Fruit fly (Drosophila melanogaster) whole organism, wandering third instar larva: ENCODE data around the gene dpr14.

Source experiments
- Abd-B ChIP-seq: fragments of >200 bp; optimal IDR thresholded peaks from 2 replicates; lab custom pipeline; 2017; ENCODE audit warnings: missing biosample characterization, missing genetic modification characterization
- CG32264 ChIP-seq: fragments of 200-800 bp; sonication (Bioruptor generic); optimal IDR thresholded peaks from 2 replicates; lab custom pipeline; 2016; ENCODE audit warnings: missing biosample characterization, missing genetic modification characterization
- CG9705 ChIP-seq: fragments of 200-800 bp; sonication (Bioruptor generic); optimal IDR thresholded peaks from 2 replicates; lab custom pipeline; 2018; ENCODE audit warnings: missing biosample characterization, mild to moderate bottlenecking, missing genetic modification characterization
- CrebA ChIP-seq: fragments of 200-800 bp; sonication (Bioruptor generic); optimal IDR thresholded peaks from 2 replicates; lab custom pipeline; 2016; ENCODE audit warnings: missing biosample characterization, mild to moderate bottlenecking, missing genetic modification characterization, borderline replicate concordance
- Dfd ChIP-seq: fragments of >200 bp; optimal IDR thresholded peaks from 2 replicates; lab custom pipeline; 2017; ENCODE audit warnings: missing biosample characterization, missing genetic modification characterization
- Dif ChIP-seq: fragments of 200-275, 200-300 bp; sonication (Bioruptor generic); optimal IDR thresholded peaks from 2 replicates; lab custom pipeline; 2018; ENCODE audit warnings: missing biosample characterization, missing genetic modification characterization; ENCODE audit not compliant: partially characterized antibody
- HLH106 ChIP-seq: fragments of 200-800 bp; optimal IDR thresholded peaks from 3 replicates; lab custom pipeline; 2019; ENCODE audit warnings: missing biosample characterization, mild to moderate bottlenecking, missing genetic modification characterization, moderate library complexity
- Hnf4 ChIP-seq: fragments of 200-800 bp; sonication (Bioruptor generic); optimal IDR thresholded peaks from 2 replicates; lab custom pipeline; 2016; ENCODE audit warnings: missing biosample characterization, mild to moderate bottlenecking, missing genetic modification characterization
- Hr83 ChIP-seq: fragments of 200-300 bp; sonication (Bioruptor generic); optimal IDR thresholded peaks from 2 replicates; lab custom pipeline; 2016; ENCODE audit warnings: missing biosample characterization, mild to moderate bottlenecking, missing genetic modification characterization, moderate library complexity; ENCODE audit not compliant: poor library complexity, severe bottlenecking
- Jra ChIP-seq: sonication (Bioruptor generic); optimal IDR thresholded peaks from 2 replicates; lab custom pipeline; 2016; ENCODE audit warnings: missing biosample characterization, missing genetic modification characterization
- Mio ChIP-seq: sonication (Bioruptor generic); optimal IDR thresholded peaks from 2 replicates; lab custom pipeline; 2016; ENCODE audit warnings: missing biosample characterization, missing genetic modification characterization
- Myc ChIP-seq: fragments of >200 bp; optimal IDR thresholded peaks from 2 replicates; lab custom pipeline; 2017
- N ChIP-seq: fragments of >200 bp; optimal IDR thresholded peaks from 2 replicates; lab custom pipeline; 2018; ENCODE audit warnings: missing biosample characterization, missing external identifiers, missing genetic modification characterization
- OdsH ChIP-seq: fragments of 200-800 bp; sonication (Bioruptor generic); optimal IDR thresholded peaks from 2 replicates; lab custom pipeline; 2016; ENCODE audit warnings: missing biosample characterization, mild to moderate bottlenecking, missing genetic modification characterization
- Rel ChIP-seq, 2 experiments: fragments of 200-800 bp; sonication (Bioruptor generic) in 1 of 2; optimal IDR thresholded peaks; 2 replicates in 1 of 2; 3 replicates in 1 of 2; lab custom pipeline; 2016 to 2019; ENCODE audit warnings: mild to moderate bottlenecking in 2 of 2, missing biosample characterization in 2 of 2, missing genetic modification characterization in 2 of 2, moderate library complexity in 1 of 2
- Sp1 ChIP-seq: fragments of 200-800 bp; sonication (Bioruptor generic); optimal IDR thresholded peaks from 3 replicates; lab custom pipeline; 2019; ENCODE audit warnings: missing biosample characterization, mild to moderate bottlenecking, missing genetic modification characterization, moderate library complexity
- Vsx2 ChIP-seq: fragments of 200-300, 225-300 bp; sonication (Bioruptor generic); optimal IDR thresholded peaks from 2 replicates; lab custom pipeline; 2018; ENCODE audit warnings: missing biosample characterization, missing genetic modification characterization; ENCODE audit not compliant: partially characterized antibody
- br ChIP-seq: fragments of 200-800 bp; sonication (Bioruptor generic); optimal IDR thresholded peaks from 2 replicates; lab custom pipeline; 2016; ENCODE audit warnings: missing biosample characterization, missing genetic modification characterization
- brk ChIP-seq: fragments of 200-800 bp; sonication (Bioruptor generic); optimal IDR thresholded peaks from 2 replicates; lab custom pipeline; 2016; ENCODE audit warnings: missing biosample characterization, mild to moderate bottlenecking, missing genetic modification characterization
- dmrt93B ChIP-seq: fragments of 200-800 bp; sonication (Bioruptor generic); optimal IDR thresholded peaks from 2 replicates; lab custom pipeline; 2018; ENCODE audit warnings: missing biosample characterization, mild to moderate bottlenecking, missing genetic modification characterization
- dsf ChIP-seq: sonication (Bioruptor generic); optimal IDR thresholded peaks from 2 replicates; lab custom pipeline; 2016; ENCODE audit warnings: missing biosample characterization, missing genetic modification characterization, borderline replicate concordance
- ey ChIP-seq: fragments of 200-800 bp; sonication (Bioruptor generic); optimal IDR thresholded peaks from 2 replicates; lab custom pipeline; 2016; ENCODE audit warnings: missing biosample characterization, missing genetic modification characterization
- foxo ChIP-seq, 2 experiments: fragments of 200-800 bp; sonication (Bioruptor generic); optimal IDR thresholded peaks; 2 replicates in 1 of 2; 3 replicates in 1 of 2; lab custom pipeline; 2016 to 2017; ENCODE audit warnings: missing biosample characterization in 2 of 2, missing genetic modification characterization in 2 of 2
- fru ChIP-seq: fragments of 200-800 bp; sonication (Bioruptor generic); optimal IDR thresholded peaks from 3 replicates; lab custom pipeline; 2016; ENCODE audit warnings: missing biosample characterization, mild to moderate bottlenecking, missing genetic modification characterization
- h ChIP-seq: fragments of 200-800 bp; sonication (Bioruptor generic); optimal IDR thresholded peaks from 3 replicates; lab custom pipeline; 2016; ENCODE audit warnings: missing biosample characterization, mild to moderate bottlenecking, missing genetic modification characterization
- jim ChIP-seq: fragments of 175-275, 200-325 bp; sonication (Bioruptor generic); optimal IDR thresholded peaks from 2 replicates; lab custom pipeline; 2016; ENCODE audit warnings: missing biosample characterization, mild to moderate bottlenecking, missing genetic modification characterization
- lola ChIP-seq: fragments of >200 bp; optimal IDR thresholded peaks from 2 replicates; lab custom pipeline; 2017; ENCODE audit warnings: missing biosample characterization, missing genetic modification characterization
- pan ChIP-seq: fragments of >200 bp; optimal IDR thresholded peaks from 2 replicates; lab custom pipeline; 2017
- psq ChIP-seq: fragments of 200-800 bp; sonication (Bioruptor generic); optimal IDR thresholded peaks from 3 replicates; lab custom pipeline; 2017; ENCODE audit warnings: missing biosample characterization, mild to moderate bottlenecking, missing genetic modification characterization, moderate library complexity
- rgr ChIP-seq: fragments of 200-800 bp; sonication (Bioruptor generic); optimal IDR thresholded peaks from 3 replicates; lab custom pipeline; 2016; ENCODE audit warnings: missing biosample characterization, mild to moderate bottlenecking, missing genetic modification characterization
- sage ChIP-seq: fragments of 200-800 bp; sonication (Bioruptor generic); optimal IDR thresholded peaks from 2 replicates; lab custom pipeline; 2016; ENCODE audit warnings: missing biosample characterization, mild to moderate bottlenecking, missing genetic modification characterization
- sv ChIP-seq: fragments of 200-800 bp; sonication (Bioruptor generic); optimal IDR thresholded peaks from 3 replicates; lab custom pipeline; 2016; ENCODE audit warnings: missing biosample characterization, missing genetic modification characterization
- tai ChIP-seq: sonication (Bioruptor generic); optimal IDR thresholded peaks from 2 replicates; lab custom pipeline; 2016; ENCODE audit warnings: missing biosample characterization, missing genetic modification characterization
- usp ChIP-seq: fragments of >200 bp; optimal IDR thresholded peaks from 2 replicates; lab custom pipeline; 2017; ENCODE audit warnings: missing biosample characterization, missing genetic modification characterization
- woc ChIP-seq: sonication (Bioruptor generic); optimal IDR thresholded peaks from 2 replicates; lab custom pipeline; 2016; ENCODE audit warnings: missing biosample characterization, mild to moderate bottlenecking, missing genetic modification characterization

The dpr14 gene

DNA sequence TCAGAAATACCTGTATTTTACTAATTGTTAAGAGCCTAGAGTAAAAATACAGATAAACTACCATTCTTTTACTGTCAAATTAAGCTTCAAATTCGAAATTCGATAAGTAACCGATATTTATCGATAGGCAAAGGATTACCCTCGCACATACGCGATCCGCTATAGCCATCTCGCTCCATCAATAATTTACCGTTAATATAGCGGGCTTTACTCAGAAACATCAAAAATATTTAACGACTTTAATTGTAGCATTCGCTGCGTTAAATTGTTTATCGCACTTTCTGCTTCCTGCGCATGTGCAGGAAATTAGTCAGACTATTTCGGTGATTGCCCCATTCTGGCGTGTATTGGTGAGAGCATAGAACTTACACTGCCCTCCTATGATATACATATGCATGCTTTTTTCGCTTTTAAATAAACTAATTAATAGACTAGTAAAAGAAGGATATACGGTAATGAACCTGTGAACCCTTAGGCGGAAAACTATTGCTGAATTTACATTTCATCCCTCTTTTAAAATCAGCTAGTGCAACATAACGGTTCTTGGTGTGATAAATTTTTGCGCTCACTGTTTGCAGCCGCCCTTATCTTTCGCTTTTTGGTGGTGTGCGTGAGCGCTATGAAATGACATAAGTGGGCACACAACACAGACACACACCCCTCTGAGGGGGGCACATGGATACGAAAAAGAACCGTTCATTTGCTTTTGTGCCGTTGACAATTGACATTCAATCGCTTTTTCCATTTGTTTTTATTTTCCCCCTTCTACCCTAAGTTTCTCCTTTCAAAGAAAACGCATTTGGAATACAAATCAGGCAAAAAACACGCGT is at the start of gene dpr14, which contains the start of gene spidey:
Gene dpr14 (minus strand): TSS at position 48 of the 830 bp plus-strand sequence.
Gene spidey (plus strand): TSS at position 693 of the 830 bp plus-strand sequence.
- TF ChIP-seq dsf (no peak), Myc (lab: Kevin White, UChicago) (no peak), Rel (GFP tag; optimal IDR thresholded peaks at IDR 0.05; lab: Kevin White, UChicago) (no peak), Rel (tag; optimal IDR thresholded peaks at IDR 0.05; lab: Kevin White, UChicago) (peak; percentile 82), N (GFP tag; lab: Kevin White, UChicago) (no peak), usp (GFP tag; lab: Kevin White, UChicago) (no peak), woc (peak; percentile 71), brk (no peak), CG32264 (peak; percentile 39), tai (GFP tag; lab: Kevin White, UChicago) (no peak), Dif (GFP tag; lab: Kevin White, UChicago) (peak; percentile 36), Vsx2 (GFP tag; lab: Kevin White, UChicago) (peak; percentile 65), jim (GFP tag; lab: Kevin White, UChicago) (no peak), fru (GFP tag; lab: Kevin White, UChicago) (peak; percentile 86), sv (GFP tag; lab: Kevin White, UChicago) (peak; percentile 80), br (GFP tag; lab: Kevin White, UChicago) (peak; percentile 77), CrebA (no peak), foxo (GFP tag; optimal IDR thresholded peaks at IDR 0.05; lab: Kevin White, UChicago) (peak in 1 of 2 experiments; percentile 79), OdsH (GFP tag; lab: Kevin White, UChicago) (peak; percentile 71), Dfd (GFP tag; lab: Kevin White, UChicago) (no peak), lola (GFP tag; lab: Kevin White, UChicago) (no peak), Jra (GFP tag; lab: Kevin White, UChicago) (peak; percentile 39), rgr (GFP tag; lab: Kevin White, UChicago) (peak; percentile 79), HLH106 (tag; lab: Kevin White, UChicago) (peak; percentile 83), CG9705 (peak; percentile 65), Hr83 (GFP tag; lab: Kevin White, UChicago) (no peak), sage (no peak), ey (GFP tag; lab: Kevin White, UChicago) (peak; percentile 83), Mio (GFP tag; lab: Kevin White, UChicago) (peak; percentile 22), Hnf4 (GFP tag; lab: Kevin White, UChicago) (peak; percentile 70), pan (no peak), Sp1 (GFP tag; lab: Kevin White, UChicago) (peak; percentile 81), dmrt93B (GFP tag; lab: Kevin White, UChicago) (peak; percentile 62), psq (GFP tag; lab: Kevin White, UChicago) (peak; percentile 64), Abd-B (GFP tag; lab: Kevin White, UChicago) (no peak), h (GFP tag; lab: Kevin White, UChicago) (peak; percentile 85)
- TF ChIP-seq, all 38 proteins: peak for 21

DNA sequence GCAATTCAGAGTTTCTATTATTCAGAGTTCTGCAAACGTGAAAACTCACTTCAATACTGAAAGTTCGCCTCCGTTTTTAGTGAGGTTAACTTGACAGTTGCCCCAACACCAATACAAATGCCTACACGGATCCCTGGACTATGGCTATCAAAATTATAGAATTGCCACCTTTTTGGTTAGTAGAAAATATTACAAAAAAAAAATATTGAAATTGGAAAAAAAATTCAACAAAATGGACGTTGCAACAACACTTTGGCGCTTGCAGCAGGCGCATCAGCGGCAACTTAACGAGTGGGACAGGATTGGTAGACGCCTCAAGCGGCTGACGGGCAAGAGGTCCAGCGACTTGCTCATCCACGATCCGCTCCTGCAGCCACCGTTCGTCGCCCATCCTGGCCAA is 47.8 kb upstream of the dpr14 start, which contains the start of the genes CG15332 and CG15330:
Gene CG15332 (minus strand): TSS at position 101 of the 400 bp plus-strand sequence.
Gene CG15330 (plus strand): TSS at position 175 of the 400 bp plus-strand sequence.
- TF ChIP-seq CrebA = no peak
- no peak for TF ChIP-seq brk
- TF ChIP-seq OdsH (GFP tag; lab: Kevin White, UChicago) = no peak
- TF ChIP-seq CG9705 = no peak
- no peak for TF ChIP-seq h (GFP tag; lab: Kevin White, UChicago)
- TF ChIP-seq tai (GFP tag; lab: Kevin White, UChicago) = no peak
- TF ChIP-seq Hnf4 (GFP tag; lab: Kevin White, UChicago) = no peak
- no peak for TF ChIP-seq Dif (GFP tag; lab: Kevin White, UChicago)
- no peak for TF ChIP-seq br (GFP tag; lab: Kevin White, UChicago)
- TF ChIP-seq dsf = no peak
- no peak for TF ChIP-seq usp (GFP tag; lab: Kevin White, UChicago)
- TF ChIP-seq psq (GFP tag; lab: Kevin White, UChicago) = no peak
- no peak for TF ChIP-seq CG32264
- TF ChIP-seq Sp1 (GFP tag; lab: Kevin White, UChicago) = no peak
- no peak for TF ChIP-seq foxo (GFP tag; optimal IDR thresholded peaks at IDR 0.05; lab: Kevin White, UChicago)
- no peak for TF ChIP-seq sv (GFP tag; lab: Kevin White, UChicago)
- no peak for TF ChIP-seq pan
- no peak for TF ChIP-seq Rel (GFP tag; optimal IDR thresholded peaks at IDR 0.05; lab: Kevin White, UChicago)
- TF ChIP-seq Rel (tag; optimal IDR thresholded peaks at IDR 0.05; lab: Kevin White, UChicago) = no peak
- TF ChIP-seq Dfd (GFP tag; lab: Kevin White, UChicago) = no peak
- TF ChIP-seq Abd-B (GFP tag; lab: Kevin White, UChicago) = no peak
